Fruit fly (Drosophila melanogaster): ENCODE data around the gene CG1316.
A peak's percentile ranks its signal among the peaks of the same experiment; 100 is the strongest.

The CG1316 gene

DNA sequence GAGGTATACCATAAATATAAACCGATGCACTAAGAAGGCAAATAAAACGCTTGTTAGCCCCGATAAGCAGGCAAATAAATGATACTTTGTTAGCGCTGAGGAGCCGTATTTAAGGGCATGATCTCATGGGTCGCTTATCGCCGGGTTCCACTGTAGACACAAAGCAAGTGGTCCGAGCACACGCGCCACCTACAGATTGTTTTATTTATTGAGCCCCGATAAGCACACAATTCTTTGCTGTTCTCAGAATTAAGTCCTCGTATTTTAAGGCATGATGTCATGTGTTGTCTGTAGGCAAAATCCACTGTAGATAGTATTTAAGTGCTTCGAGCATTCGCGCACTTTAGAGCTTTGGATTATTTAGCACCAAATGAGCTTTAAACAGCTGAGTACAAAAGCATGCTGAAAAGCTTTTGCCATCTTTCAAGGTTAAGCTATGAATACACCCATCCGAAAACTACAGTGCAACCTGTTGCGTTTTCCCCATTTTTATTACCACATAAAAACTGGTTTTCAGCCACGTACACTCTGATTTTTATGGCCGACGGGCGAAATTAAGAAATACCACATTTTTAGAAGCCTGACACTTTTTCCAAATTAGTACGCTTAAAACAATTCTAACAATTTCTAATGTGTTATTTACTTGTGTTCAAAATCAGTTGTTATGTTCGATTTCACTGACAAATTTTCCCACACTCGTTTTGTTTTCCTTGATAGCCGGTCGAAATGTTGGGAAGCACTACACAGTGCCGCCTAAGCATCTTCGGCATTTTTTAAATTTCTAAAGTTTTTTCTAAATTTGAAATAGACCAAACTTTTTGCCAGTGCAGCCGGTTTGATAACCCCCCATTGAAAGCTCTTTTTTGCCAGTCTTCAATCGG, 44.0 kb upstream of the CG1316 start, which contains the start of gene Sqor (continued):
- TF ChIP-seq nerfin-2 (GFP tag; IDR thresholded peaks at IDR 0.05; ENCODE audit: partially characterized antibody) (peak; percentile 12; the same call in 1 of the 2 replicates), gsb (GFP tag; IDR thresholded peaks at IDR 0.05) (peak; percentile 74), CG30431 (GFP tag; optimal IDR thresholded peaks at IDR 0.05) (peak; percentile 77), Oaz (GFP tag; IDR thresholded peaks at IDR 0.05) (peak; percentile 72), CG31441 (GFP tag; IDR thresholded peaks at IDR 0.05) (peak; percentile 76), zfh1 (GFP tag; IDR thresholded peaks at IDR 0.05) (peak; percentile 66; the same call in 2 of the 3 replicates), CG13775 (GFP tag; optimal IDR thresholded peaks at IDR 0.05) (peak; percentile 81), CG2129 (GFP tag; IDR thresholded peaks at IDR 0.05; ENCODE audit: partially characterized antibody) (no peak), CG7786 (GFP tag; optimal IDR thresholded peaks at IDR 0.05) (peak; percentile 89), grn (GFP tag; optimal IDR thresholded peaks at IDR 0.05) (peak; percentile 8), NC2β (GFP tag; optimal IDR thresholded peaks at IDR 0.05) (peak; percentile 64), Med (GFP tag) (peak; percentile 98), CG15514 (GFP tag; optimal IDR thresholded peaks at IDR 0.05) (peak; percentile 74), cad (GFP tag; optimal IDR thresholded peaks at IDR 0.05) (no peak), sima (GFP tag; optimal IDR thresholded peaks at IDR 0.05) (peak; percentile 53), CG4424 (GFP tag; optimal IDR thresholded peaks at IDR 0.05) (peak; percentile 66), phol (tag; optimal IDR thresholded peaks at IDR 0.05) (peak; percentile 74), rib (GFP tag; IDR thresholded peaks at IDR 0.05) (peak; percentile 84), hkb (optimal IDR thresholded peaks at IDR 0.05) (no peak), hkb (GFP tag; IDR thresholded peaks at IDR 0.05) (peak; percentile 85), emc (GFP tag; optimal IDR thresholded peaks at IDR 0.05) (peak; percentile 71), ato (GFP tag; IDR thresholded peaks at IDR 0.05; ENCODE audit: partially characterized antibody) (no peak), CG8944 (GFP tag; optimal IDR thresholded peaks at IDR 0.05) (peak; percentile 81), CG18262 (tag; optimal IDR thresholded peaks at IDR 0.05) (peak; percentile 80), CG11560 (tag; IDR thresholded peaks at IDR 0.05) (0 out of 3 replicates have a peak, but pooled peaks have one; percentile 53), pnt (GFP tag; optimal IDR thresholded peaks at IDR 0.05) (peak; percentile 82), Pdp1 (GFP tag; optimal IDR thresholded peaks at IDR 0.05) (peak; percentile 89), Antp (GFP tag; optimal IDR thresholded peaks at IDR 0.05) (peak; percentile 91), CG17612 (GFP tag; IDR thresholded peaks at IDR 0.05) (peak; percentile 24; the same call in 1 of the 2 replicates), CG6654 (GFP tag; optimal IDR thresholded peaks at IDR 0.05) (peak; percentile 58), CoRest (tag; optimal IDR thresholded peaks at IDR 0.05) (peak; percentile 91), BtbVII (GFP tag; optimal IDR thresholded peaks at IDR 0.05) (peak; percentile 90), fd64A (GFP tag; optimal IDR thresholded peaks at IDR 0.05) (no peak), CG7987 (GFP tag; optimal IDR thresholded peaks at IDR 0.05) (peak; percentile 76), CG3407 (GFP tag; optimal IDR thresholded peaks at IDR 0.05) (peak; percentile 53), CG8478 (optimal IDR thresholded peaks at IDR 0.05) (no peak), Blimp-1 (GFP tag; optimal IDR thresholded peaks at IDR 0.05) (peak; percentile 62), CG16863 (GFP tag; optimal IDR thresholded peaks at IDR 0.05) (peak; percentile 75), jumu (GFP tag; optimal IDR thresholded peaks at IDR 0.05) (peak; percentile 82), odd (GFP tag; optimal IDR thresholded peaks at IDR 0.05) (no peak), Atf3 (GFP tag; optimal IDR thresholded peaks at IDR 0.05) (peak; percentile 93), Ada2b (GFP tag; IDR thresholded peaks at IDR 0.05) (peak; percentile 81), CG3995 (GFP tag; optimal IDR thresholded peaks at IDR 0.05) (peak; percentile 63), CG10366 (GFP tag; IDR thresholded peaks at IDR 0.05) (peak; percentile 82), Atf6 (GFP tag; IDR thresholded peaks at IDR 0.05) (peak; percentile 82), ara (GFP tag; IDR thresholded peaks at IDR 0.05) (peak; percentile 67), CG12236 (GFP tag; optimal IDR thresholded peaks at IDR 0.05) (peak; percentile 27), CG4617 (GFP tag; optimal IDR thresholded peaks at IDR 0.05; ENCODE audit: borderline replicate concordance) (peak; percentile 4), disco-r (GFP tag; optimal IDR thresholded peaks at IDR 0.05) (peak; percentile 85), NC2α (GFP tag; optimal IDR thresholded peaks at IDR 0.05) (peak; percentile 52)
